Fruit fly (Drosophila melanogaster) whole organism, embryonic: ENCODE data around the gene Hrs.
A peak's percentile ranks its signal among the peaks of the same experiment; 100 is the strongest.

Experiments used
- YL-1 ChIP-seq: fragments of 200-800 bp; sonication (Bioruptor generic); optimal IDR thresholded peaks from 3 replicates; lab custom pipeline; 2017; ENCODE audit warnings: missing biosample characterization, mild to moderate bottlenecking, missing genetic modification characterization
- repo ChIP-seq: fragments of 200-800 bp; sonication (Bioruptor generic); optimal IDR thresholded peaks from 2 replicates; lab custom pipeline; 2016; ENCODE audit warnings: missing biosample characterization, missing genetic modification characterization

dm6 chr2L:2748480-2749143, 8.8 kb downstream of the Hrs start:
- TF ChIP-seq YL-1 (peak; percentile 86), repo (GFP tag; lab: Kevin White, UChicago) (peak; percentile 70)
